Worm (Caenorhabditis elegans) whole organism, L3 larva: ENCODE results near the gene R07E5.4.

Experiments used
- R02D3.7 ChIP-seq: fragments of 150-350 bp; optimal IDR thresholded peaks from 2 replicates; lab custom pipeline; 2014; ENCODE audit warnings: missing biosample characterization, missing genetic modification characterization
- ZK546.5 ChIP-seq: sonication (generic microtip); optimal IDR thresholded peaks from 2 replicates; lab custom pipeline; 2017; ENCODE audit warnings: missing biosample characterization, missing genetic modification characterization
- aly-2 ChIP-seq: fragments of 150-350 bp; optimal IDR thresholded peaks from 2 replicates; lab custom pipeline; 2014; ENCODE audit warnings: missing biosample characterization, missing genetic modification characterization
- ama-1 ChIP-seq: fragments of 150-350 bp; optimal IDR thresholded peaks from 2 replicates; lab custom pipeline; 2018
- ceh-82 ChIP-seq: fragments of 150-350 bp; optimal IDR thresholded peaks from 2 replicates; lab custom pipeline; 2014; ENCODE audit warnings: missing biosample characterization, missing genetic modification characterization
- ceh-9 ChIP-seq: sonication (generic microtip); optimal IDR thresholded peaks from 2 replicates; lab custom pipeline; 2018; ENCODE audit warnings: missing biosample characterization, missing genetic modification characterization
- daf-12 ChIP-seq: fragments of 150-350 bp; optimal IDR thresholded peaks from 2 replicates; lab custom pipeline; 2014; ENCODE audit warnings: missing biosample characterization, missing genetic modification reagents, missing genetic modification characterization
- egl-27 ChIP-seq: sonication (generic microtip); optimal IDR thresholded peaks from 4 replicates; lab custom pipeline; 2017; ENCODE audit warnings: missing biosample characterization, missing genetic modification reagents, missing genetic modification characterization
- egl-5 ChIP-seq: fragments of 150-350 bp; optimal IDR thresholded peaks from 2 replicates; lab custom pipeline; 2017; ENCODE audit warnings: missing biosample characterization, missing genetic modification reagents, missing genetic modification characterization, inconsistent platforms
- elt-1 ChIP-seq: fragments of 150-350 bp; optimal IDR thresholded peaks from 2 replicates; lab custom pipeline; 2014; ENCODE audit warnings: missing biosample characterization, missing genetic modification characterization
- elt-2 ChIP-seq: sonication (generic microtip); optimal IDR thresholded peaks from 2 replicates; lab custom pipeline; 2016; ENCODE audit warnings: missing genetic modification reagents, mild to moderate bottlenecking, missing genetic modification characterization, missing compliant biosample characterization
- eor-1 ChIP-seq, 2 experiments: fragments of 150-350 bp; optimal IDR thresholded peaks; 2 replicates each; lab custom pipeline; 2014 to 2018; ENCODE audit warnings: missing biosample characterization in 2 of 2, missing genetic modification characterization in 2 of 2
- fkh-10 ChIP-seq: sonication (generic microtip); optimal IDR thresholded peaks from 2 replicates; lab custom pipeline; 2017; ENCODE audit warnings: missing biosample characterization, missing genetic modification reagents, missing genetic modification characterization
- fkh-2 ChIP-seq: fragments of 150-350 bp; optimal IDR thresholded peaks from 2 replicates; lab custom pipeline; 2014; ENCODE audit warnings: missing biosample characterization, missing genetic modification reagents, missing genetic modification characterization
- fos-1 ChIP-seq: fragments of 150-350 bp; optimal IDR thresholded peaks from 2 replicates; lab custom pipeline; 2014; ENCODE audit warnings: missing biosample characterization, missing genetic modification characterization
- hmg-11 ChIP-seq: sonication (generic microtip); optimal IDR thresholded peaks from 2 replicates; lab custom pipeline; 2016; ENCODE audit warnings: missing genetic modification characterization, missing compliant biosample characterization
- jun-1 ChIP-seq: fragments of 150-350 bp; optimal IDR thresholded peaks from 2 replicates; lab custom pipeline; 2014; ENCODE audit warnings: missing biosample characterization, missing genetic modification reagents, missing genetic modification characterization
- lin-15B ChIP-seq: fragments of 150-350 bp; optimal IDR thresholded peaks from 2 replicates; lab custom pipeline; 2014; ENCODE audit warnings: missing biosample characterization, missing genetic modification characterization
- lsy-12 ChIP-seq: sonication (generic microtip); optimal IDR thresholded peaks from 2 replicates; lab custom pipeline; 2016; ENCODE audit warnings: mild to moderate bottlenecking, missing genetic modification characterization, missing compliant biosample characterization
- mdl-1 ChIP-seq: fragments of 150-350 bp; optimal IDR thresholded peaks from 2 replicates; lab custom pipeline; 2014; ENCODE audit warnings: missing biosample characterization, missing genetic modification characterization
- mml-1 ChIP-seq: fragments of 150-350 bp; sonication (generic microtip); optimal IDR thresholded peaks from 3 replicates; lab custom pipeline; 2014; ENCODE audit warnings: missing biosample characterization, missing genetic modification characterization
- nfya-1 ChIP-seq: sonication (generic microtip); optimal IDR thresholded peaks from 2 replicates; lab custom pipeline; 2017; ENCODE audit warnings: missing genetic modification characterization, mild to moderate bottlenecking, missing compliant biosample characterization, antibody characterized with exemption, moderate library complexity; ENCODE audit not compliant: insufficient read depth
- nhr-12 ChIP-seq: fragments of 150-350 bp; optimal IDR thresholded peaks from 2 replicates; lab custom pipeline; 2014; ENCODE audit warnings: missing biosample characterization, missing genetic modification characterization
- nhr-23 ChIP-seq: fragments of 150-350 bp; optimal IDR thresholded peaks from 2 replicates; lab custom pipeline; 2014; ENCODE audit warnings: missing biosample characterization, missing genetic modification reagents, missing genetic modification characterization
- nhr-237 ChIP-seq: fragments of 150-350 bp; optimal IDR thresholded peaks from 2 replicates; lab custom pipeline; 2014; ENCODE audit warnings: missing biosample characterization, missing genetic modification characterization
- nhr-25 ChIP-seq: sonication (generic microtip); optimal IDR thresholded peaks from 2 replicates; lab custom pipeline; 2017; ENCODE audit warnings: missing biosample characterization, missing genetic modification characterization
- nhr-43 ChIP-seq: sonication (generic microtip); optimal IDR thresholded peaks from 2 replicates; lab custom pipeline; 2016; ENCODE audit warnings: mild to moderate bottlenecking, missing genetic modification characterization, missing compliant biosample characterization; ENCODE audit not compliant: poor library complexity, severe bottlenecking
- nhr-67 ChIP-seq: fragments of 150-350 bp; optimal IDR thresholded peaks from 2 replicates; lab custom pipeline; 2014; ENCODE audit warnings: missing biosample characterization, missing genetic modification characterization
- skn-1 ChIP-seq: fragments of 150-350 bp; optimal IDR thresholded peaks from 2 replicates; lab custom pipeline; 2014; ENCODE audit warnings: missing biosample characterization, missing genetic modification characterization
- snpc-4 ChIP-seq: fragments of 150-350 bp; optimal IDR thresholded peaks from 2 replicates; lab custom pipeline; 2014; ENCODE audit warnings: missing biosample characterization, missing genetic modification characterization
- unc-62 ChIP-seq: fragments of 150-350 bp; sonication (generic microtip); optimal IDR thresholded peaks from 4 replicates; lab custom pipeline; 2014; ENCODE audit warnings: missing biosample characterization, missing genetic modification reagents, missing genetic modification characterization
- zag-1 ChIP-seq: fragments of 150-350 bp; optimal IDR thresholded peaks from 2 replicates; lab custom pipeline; 2014; ENCODE audit warnings: missing biosample characterization, missing genetic modification characterization
- ztf-4 ChIP-seq: fragments of 150-350 bp; optimal IDR thresholded peaks from 2 replicates; lab custom pipeline; 2014; ENCODE audit warnings: missing biosample characterization, missing genetic modification characterization

Gene R07E5.4

ce11 chrIII:4380835-4381234 lies 13.8 kb upstream of the R07E5.4 start:
- TF ChIP-seq lin-15B (tag; lab: Kevin White, UChicago) (peak; percentile 37), unc-62 (no peak), daf-12 (tag; lab: Kevin White, UChicago) (no peak), ceh-9 (tag; lab: Kevin White, UChicago) (no peak), lsy-12 (tag; lab: Kevin White, UChicago) (no peak), aly-2 (tag; lab: Kevin White, UChicago) (no peak), nfya-1 (tag; lab: Kevin White, UChicago) (peak; percentile 49), hmg-11 (tag; lab: Kevin White, UChicago) (no peak), eor-1 (tag; optimal IDR thresholded peaks at IDR 0.05; lab: Kevin White, UChicago) (no peak), fkh-10 (GFP tag; lab: Kevin White, UChicago) (no peak), egl-27 (no peak), snpc-4 (tag; lab: Kevin White, UChicago) (peak; percentile 27), ama-1 (lab: Kevin White, UChicago) (no peak), fos-1 (tag; lab: Kevin White, UChicago) (no peak), egl-5 (peak; percentile 31), nhr-23 (tag; lab: Kevin White, UChicago) (no peak), nhr-43 (tag; lab: Kevin White, UChicago) (no peak), fkh-2 (no peak)

ce11 chrIII:4381343-4381742 lies 13.3 kb upstream of the R07E5.4 start, which contains the start of gene pals-27:
Gene pals-27, plus strand, starts transcription at chrIII:4381643.
- no peak for TF ChIP-seq mdl-1 (tag; lab: Kevin White, UChicago)

ce11 chrIII:4382118-4382517 lies 12.5 kb upstream of the R07E5.4 start:
- TF ChIP-seq nfya-1 (tag; lab: Kevin White, UChicago) = peak; percentile 71
- no peak for TF ChIP-seq lin-15B (tag; lab: Kevin White, UChicago)
- TF ChIP-seq, all 47 proteins: peak for 1

- TF ChIP-seq fos-1 (tag; lab: Kevin White, UChicago) (no peak), nhr-23 (tag; lab: Kevin White, UChicago) (no peak), nhr-67 (no peak), eor-1 (tag; optimal IDR thresholded peaks at IDR 0.05; lab: Kevin White, UChicago) (no peak)
Observed at ce11 chrIII:4384487-4384886, 10.1 kb upstream of the R07E5.4 start, which contains the start of gene pals-28. Gene pals-28, plus strand, starts transcription at chrIII:4384787.

ce11 chrIII:4390421-4390820 lies 4.2 kb upstream of the R07E5.4 start:
- TF ChIP-seq ZK546.5 (tag; lab: Kevin White, UChicago) (no peak), lin-15B (tag; lab: Kevin White, UChicago) (no peak), nhr-25 (tag; lab: Kevin White, UChicago) (peak; percentile 11), hmg-11 (tag; lab: Kevin White, UChicago) (no peak)

- TF ChIP-seq nhr-25 (tag; lab: Kevin White, UChicago) (peak; percentile 48), ceh-82 (tag; lab: Kevin White, UChicago) (no peak)
Observed at ce11 chrIII:4391319-4391718, 3.3 kb upstream of the R07E5.4 start.

- TF ChIP-seq elt-1 (tag; lab: Kevin White, UChicago) (peak; percentile 67), nhr-25 (tag; lab: Kevin White, UChicago) (no peak)
- TF ChIP-seq, all 47 proteins: peak for 1
Observed at ce11 chrIII:4391938-4392337, 2.7 kb upstream of the R07E5.4 start.

- TF ChIP-seq jun-1 (tag; lab: Kevin White, UChicago) (no peak), nfya-1 (tag; lab: Kevin White, UChicago) (peak; percentile 96)
Observed at ce11 chrIII:4395857-4396256, 1.3 kb downstream of the R07E5.4 start.

- TF ChIP-seq nhr-67 (no peak), fos-1 (tag; lab: Kevin White, UChicago) (no peak), skn-1 (tag; lab: Kevin White, UChicago) (no peak), mml-1 (tag; lab: Kevin White, UChicago) (no peak), nhr-43 (tag; lab: Kevin White, UChicago) (no peak), elt-2 (no peak), ceh-82 (tag; lab: Kevin White, UChicago) (no peak), fkh-2 (no peak), ama-1 (lab: Kevin White, UChicago) (no peak), zag-1 (no peak), eor-1 (tag; optimal IDR thresholded peaks at IDR 0.05; lab: Kevin White, UChicago) (no peak), nhr-237 (no peak), nhr-12 (tag; lab: Kevin White, UChicago) (no peak), R02D3.7 (tag; lab: Kevin White, UChicago) (no peak), fkh-10 (GFP tag; lab: Kevin White, UChicago) (no peak), nhr-25 (tag; lab: Kevin White, UChicago) (no peak), ztf-4 (tag; lab: Kevin White, UChicago) (no peak)
Observed at ce11 chrIII:4397115-4397514, 2.5 kb downstream of the R07E5.4 start, which contains the start of gene R07E5.5. Gene R07E5.5, plus strand, starts transcription at chrIII:4397415.
